Fruit fly (Drosophila melanogaster): ENCODE data around the gene CanB.
A peak's percentile ranks its signal among the peaks of the same experiment; 100 is the strongest.

DNA sequence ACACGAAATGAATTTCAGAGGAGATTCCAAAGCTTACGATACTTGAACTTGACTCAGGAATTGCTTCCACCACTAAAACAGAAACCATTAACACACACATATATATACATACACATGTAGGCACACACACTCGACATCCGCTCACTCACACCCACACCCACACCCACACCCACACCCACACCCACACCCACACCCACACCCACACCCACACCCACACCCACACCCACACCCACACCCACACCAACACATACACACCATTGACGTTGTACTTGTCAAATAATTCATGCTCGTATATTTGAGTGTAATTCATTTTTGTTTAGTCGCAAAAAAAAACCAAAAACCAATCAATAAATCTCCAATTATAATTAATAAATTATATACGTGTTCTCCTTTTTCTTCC is 50.2 kb downstream of the CanB start:
- TF ChIP-seq tai (GFP tag; optimal IDR thresholded peaks at IDR 0.05) (no peak), woc (GFP tag; optimal IDR thresholded peaks at IDR 0.05) (no peak), sage (GFP tag; optimal IDR thresholded peaks at IDR 0.05) (no peak), Myc (optimal IDR thresholded peaks at IDR 0.05) (no peak), lola (GFP tag; optimal IDR thresholded peaks at IDR 0.05) (no peak), Abd-B (GFP tag; optimal IDR thresholded peaks at IDR 0.05) (no peak), Dfd (GFP tag; optimal IDR thresholded peaks at IDR 0.05) (peak; percentile 12), pan (optimal IDR thresholded peaks at IDR 0.05) (no peak), Sp1 (GFP tag; optimal IDR thresholded peaks at IDR 0.05) (no peak)

Data from whole organism, wandering third instar larva.